Worm (Caenorhabditis elegans): Measurements from ENCODE around the gene C35C5.9.

ce11 chrX:11572205-11572604 lies 35.8 kb downstream of the C35C5.9 start, which contains the start of gene frm-3:
- no peak for TF ChIP-seq unc-62 (GFP tag; optimal IDR thresholded peaks at IDR 0.05)
- no peak for TF ChIP-seq nhr-12 (tag; optimal IDR thresholded peaks at IDR 0.05)
- no peak for TF ChIP-seq nhr-237 (tag; optimal IDR thresholded peaks at IDR 0.05)
- no peak for TF ChIP-seq nhr-28 (tag; optimal IDR thresholded peaks at IDR 0.05)
- no peak for TF ChIP-seq lin-13 (tag; optimal IDR thresholded peaks at IDR 0.05)

Measured in whole organism, mixed stage, embryonic.